Fruit fly (Drosophila melanogaster) whole organism, embryonic: Measurements from ENCODE around the gene Best2.
A peak's percentile ranks its signal among the peaks of the same experiment; 100 is the strongest.

Experiments used
- Atf3 ChIP-seq: fragments of 200-800 bp; sonication (Bioruptor generic); optimal IDR thresholded peaks from 3 replicates; lab custom pipeline; 2016; ENCODE audit warnings: missing biosample characterization, missing genetic modification characterization
- Blimp-1 ChIP-seq: fragments of 200-800 bp; sonication (Bioruptor generic); optimal IDR thresholded peaks from 3 replicates; lab custom pipeline; 2018; ENCODE audit warnings: missing biosample characterization, missing genetic modification characterization, mild to moderate bottlenecking, moderate library complexity, missing genetic modification reagents
- CG10321 ChIP-seq: fragments of 200-800 bp; sonication (Bioruptor generic); IDR thresholded peaks from 2 replicates; pipeline ENCODE4 v1.3.6; 2022; ENCODE audit warnings: missing biosample characterization, missing genetic modification characterization
- CG10979 ChIP-seq: fragments of 200-800 bp; sonication (Bioruptor generic); optimal IDR thresholded peaks from 2 replicates; lab custom pipeline; 2018; ENCODE audit warnings: missing biosample characterization, mild to moderate bottlenecking, missing genetic modification characterization, moderate library complexity
- CG11398 ChIP-seq: fragments of 200-800 bp; sonication (Bioruptor generic); optimal IDR thresholded peaks from 2 replicates; lab custom pipeline; 2016; ENCODE audit warnings: missing biosample characterization, missing genetic modification characterization
- CG11695 ChIP-seq: fragments of 200-800 bp; sonication (Bioruptor generic); IDR thresholded peaks from 3 replicates; pipeline ENCODE4 v1.3.6; 2022; ENCODE audit warnings: missing biosample characterization, missing genetic modification characterization
- CG12155 ChIP-seq: fragments of 200-800 bp; sonication (Bioruptor generic); optimal IDR thresholded peaks from 3 replicates; lab custom pipeline; 2016; ENCODE audit warnings: missing biosample characterization, missing genetic modification characterization
- CG12236 ChIP-seq: fragments of 200-800 bp; sonication (Bioruptor generic); optimal IDR thresholded peaks from 2 replicates; lab custom pipeline; 2016; ENCODE audit warnings: missing biosample characterization, missing genetic modification characterization
- CG13123 ChIP-seq: fragments of 200-800 bp; sonication (Bioruptor generic); optimal IDR thresholded peaks from 2 replicates; lab custom pipeline; 2016; ENCODE audit warnings: missing biosample characterization, missing genetic modification characterization
- CG15479 ChIP-seq: fragments of 200-800 bp; sonication (Bioruptor generic); optimal IDR thresholded peaks from 3 replicates; lab custom pipeline; 2019; ENCODE audit warnings: missing biosample characterization, mild to moderate bottlenecking, missing genetic modification characterization, moderate library complexity
- CG15514 ChIP-seq: fragments of 200-800 bp; sonication (Bioruptor generic); optimal IDR thresholded peaks from 3 replicates; lab custom pipeline; 2017; ENCODE audit warnings: missing biosample characterization, missing genetic modification characterization, mild to moderate bottlenecking, moderate library complexity, missing genetic modification reagents
- CG17361 ChIP-seq: fragments of 200-800 bp; sonication (Bioruptor generic); IDR thresholded peaks from 3 replicates; pipeline ENCODE4 v1.3.6; 2022; ENCODE audit warnings: missing biosample characterization, missing genetic modification characterization
- CG18599 ChIP-seq: fragments of 200-800 bp; sonication (Bioruptor generic); optimal IDR thresholded peaks from 3 replicates; lab custom pipeline; 2017; ENCODE audit warnings: missing biosample characterization, missing genetic modification characterization, mild to moderate bottlenecking, moderate library complexity, missing genetic modification reagents
- CG2712 ChIP-seq: fragments of 200-800 bp; optimal IDR thresholded peaks from 3 replicates; lab custom pipeline; 2019; ENCODE audit warnings: missing biosample characterization, mild to moderate bottlenecking, missing genetic modification characterization, moderate library complexity
- CG31224 ChIP-seq: fragments of 200-800 bp; sonication (Bioruptor generic); IDR thresholded peaks from 2 replicates; pipeline ENCODE4 v1.3.6; 2022; ENCODE audit warnings: missing biosample characterization, missing genetic modification characterization
- CG31441 ChIP-seq: fragments of 200-800 bp; sonication (Bioruptor generic); IDR thresholded peaks from 2 replicates; pipeline ENCODE4 v1.3.6; 2022; ENCODE audit warnings: missing biosample characterization, missing genetic modification characterization
- CG3726 ChIP-seq: fragments of 200-800 bp; sonication (Bioruptor generic); IDR thresholded peaks from 3 replicates; pipeline ENCODE4, ENCODE4 v1.3.6; 2022; ENCODE audit warnings: missing biosample characterization, missing genetic modification characterization
- CG3995 ChIP-seq: fragments of 200-800 bp; sonication (Bioruptor generic); optimal IDR thresholded peaks from 3 replicates; lab custom pipeline; 2016; ENCODE audit warnings: missing biosample characterization, missing genetic modification characterization
- CG4404 ChIP-seq: fragments of 200-800 bp; sonication (Bioruptor generic); IDR thresholded peaks from 2 replicates; pipeline ENCODE4 v1.3.6; 2022; ENCODE audit warnings: missing biosample characterization, missing genetic modification characterization
- Dbx ChIP-seq: fragments of 200-800 bp; sonication (Bioruptor generic); IDR thresholded peaks from 3 replicates; pipeline ENCODE4 v1.3.6; 2022; ENCODE audit warnings: missing biosample characterization, missing genetic modification characterization
- E2f2 ChIP-seq: fragments of 200-800 bp; sonication (Bioruptor generic); IDR thresholded peaks from 2 replicates; pipeline ENCODE4 v1.3.6; 2022; ENCODE audit warnings: missing biosample characterization, missing genetic modification characterization
- ERR ChIP-seq: fragments of 200-800 bp; sonication (Bioruptor generic); optimal IDR thresholded peaks from 2 replicates; lab custom pipeline; 2016; ENCODE audit warnings: missing biosample characterization, missing genetic modification characterization
- Gsc ChIP-seq: fragments of 200-800 bp; sonication (Bioruptor generic); IDR thresholded peaks from 2 replicates; pipeline ENCODE4 v1.3.6; 2022; ENCODE audit warnings: missing biosample characterization, missing genetic modification characterization
- Gug ChIP-seq: fragments of 200-800 bp; sonication (Bioruptor generic); IDR thresholded peaks from 4 replicates; pipeline ENCODE4 v1.3.6; 2022; ENCODE audit warnings: missing biosample characterization, missing genetic modification characterization
- HHEX ChIP-seq: fragments of 200-800 bp; sonication (Bioruptor generic); optimal IDR thresholded peaks from 3 replicates; lab custom pipeline; 2017; ENCODE audit warnings: missing biosample characterization, mild to moderate bottlenecking, missing genetic modification characterization, missing genetic modification reagents
- HLH54F ChIP-seq: fragments of 200-800 bp; sonication (Bioruptor generic); optimal IDR thresholded peaks from 3 replicates; lab custom pipeline; 2016; ENCODE audit warnings: missing biosample characterization, missing genetic modification characterization
- Lpt ChIP-seq: fragments of >200 bp; optimal IDR thresholded peaks from 2 replicates; lab custom pipeline; 2018; ENCODE audit warnings: missing biosample characterization, missing genetic modification characterization
- MBD-R2 ChIP-seq: fragments of 200-800 bp; sonication (Bioruptor generic); IDR thresholded peaks from 2 replicates; pipeline ENCODE4 v1.3.6; 2022; ENCODE audit warnings: missing biosample characterization, missing genetic modification characterization
- MESR4 ChIP-seq: fragments of 200-800 bp; sonication (Bioruptor generic); optimal IDR thresholded peaks from 2 replicates; lab custom pipeline; 2018; ENCODE audit warnings: missing biosample characterization, mild to moderate bottlenecking, missing genetic modification characterization, moderate library complexity
- Nf-YA ChIP-seq: fragments of 200-800 bp; sonication (Bioruptor generic); IDR thresholded peaks from 2 replicates; pipeline ENCODE4 v1.3.6; 2022; ENCODE audit warnings: missing biosample characterization, missing genetic modification characterization
- Ssrp ChIP-seq: fragments of 200-800 bp; sonication (Bioruptor generic); optimal IDR thresholded peaks from 2 replicates; lab custom pipeline; 2018; ENCODE audit warnings: missing biosample characterization, mild to moderate bottlenecking, missing genetic modification characterization, moderate library complexity
- amos ChIP-seq: fragments of 200-800 bp; sonication (Bioruptor generic); IDR thresholded peaks from 2 replicates; pipeline ENCODE4 v1.3.6; 2022; ENCODE audit warnings: missing biosample characterization, missing genetic modification characterization; ENCODE audit not compliant: partially characterized antibody
- disco-r ChIP-seq: fragments of 200-800 bp; sonication (Bioruptor generic); optimal IDR thresholded peaks from 2 replicates; lab custom pipeline; 2016; ENCODE audit warnings: missing biosample characterization, missing genetic modification characterization
- dm ChIP-seq: fragments of 200-800 bp; sonication (Bioruptor generic); optimal IDR thresholded peaks from 3 replicates; lab custom pipeline; 2016; ENCODE audit warnings: missing biosample characterization, missing genetic modification characterization
- dpn ChIP-seq, 2 experiments: fragments of 200-800 bp; sonication (Bioruptor generic); optimal IDR thresholded peaks; 3 replicates each; lab custom pipeline; 2016; ENCODE audit warnings: missing biosample characterization in 2 of 2, missing genetic modification characterization in 2 of 2
- dysf ChIP-seq: fragments of 200-800 bp; sonication (Bioruptor generic); IDR thresholded peaks from 3 replicates; pipeline ENCODE4 v1.3.6; 2022; ENCODE audit warnings: missing biosample characterization, missing genetic modification characterization
- esg ChIP-seq: fragments of 200-800 bp; sonication (Bioruptor generic); conservative IDR thresholded peaks from 2 replicates; pipeline ENCODE4 v1.3.6; 2022; ENCODE audit warnings: missing biosample characterization, missing genetic modification characterization
- fd3F ChIP-seq: fragments of 200-800 bp; sonication (Bioruptor generic); optimal IDR thresholded peaks from 2 replicates; lab custom pipeline; 2018; ENCODE audit warnings: missing biosample characterization, mild to moderate bottlenecking, missing genetic modification characterization, moderate library complexity
- gcm ChIP-seq: fragments of 200-800 bp; sonication (Bioruptor generic); optimal IDR thresholded peaks from 2 replicates; lab custom pipeline; 2019; ENCODE audit warnings: missing biosample characterization, mild to moderate bottlenecking, missing genetic modification characterization, moderate library complexity
- gro ChIP-seq: fragments of 200-800 bp; sonication (Bioruptor generic); optimal IDR thresholded peaks from 2 replicates; lab custom pipeline; 2016; ENCODE audit warnings: missing biosample characterization, missing genetic modification characterization
- hkb ChIP-seq, 2 experiments: fragments of 200-800 bp in 1 of 2; fragments of >200 bp in 1 of 2; sonication (Bioruptor generic) in 1 of 2; IDR thresholded peaks in 1 of 2; optimal IDR thresholded peaks in 1 of 2; 2 replicates each; pipeline versions ENCODE4 v1.3.6 to Lab custom; 2017 to 2022; ENCODE audit warnings: missing biosample characterization in 1 of 2, missing genetic modification characterization in 1 of 2
- insv ChIP-seq, 2 experiments: fragments of 200-800 bp; sonication (Bioruptor generic); optimal IDR thresholded peaks; 3 replicates each; lab custom pipeline; 2016 to 2018; ENCODE audit warnings: missing biosample characterization in 2 of 2, missing genetic modification characterization in 2 of 2
- jumu ChIP-seq: fragments of 200-800 bp; sonication (Bioruptor generic); optimal IDR thresholded peaks from 3 replicates; lab custom pipeline; 2016; ENCODE audit warnings: missing biosample characterization, missing genetic modification characterization
- mam ChIP-seq: fragments of 200-800 bp; sonication (Bioruptor generic); optimal IDR thresholded peaks from 3 replicates; lab custom pipeline; 2016; ENCODE audit warnings: missing biosample characterization, missing genetic modification characterization
- mld ChIP-seq: fragments of 200-800 bp; sonication (Bioruptor generic); IDR thresholded peaks from 3 replicates; pipeline ENCODE4 v1.3.6; 2022; ENCODE audit warnings: missing biosample characterization, missing genetic modification characterization; ENCODE audit not compliant: partially characterized antibody
- onecut ChIP-seq: fragments of 200-800 bp; sonication (Bioruptor generic); IDR thresholded peaks from 2 replicates; pipeline ENCODE4 v1.3.6; 2022; ENCODE audit warnings: missing biosample characterization, missing genetic modification characterization
- pho ChIP-seq: fragments of 200-800 bp; sonication (Bioruptor generic); optimal IDR thresholded peaks from 2 replicates; lab custom pipeline; 2016; ENCODE audit warnings: missing biosample characterization, missing genetic modification characterization
- sisA ChIP-seq: fragments of 200-800 bp; sonication (Bioruptor generic); IDR thresholded peaks from 2 replicates; pipeline ENCODE4 v1.3.6; 2022; ENCODE audit warnings: missing biosample characterization, missing genetic modification characterization
- so ChIP-seq: fragments of 200-800 bp; sonication (Bioruptor generic); IDR thresholded peaks from 3 replicates; pipeline ENCODE4 v1.3.6; 2022; ENCODE audit warnings: missing biosample characterization, missing genetic modification characterization
- trem ChIP-seq: fragments of 200-800 bp; optimal IDR thresholded peaks from 3 replicates; lab custom pipeline; 2019; ENCODE audit warnings: missing biosample characterization, mild to moderate bottlenecking, missing genetic modification characterization, moderate library complexity
- unc-4 ChIP-seq: fragments of 200-800 bp; sonication (Bioruptor generic); IDR thresholded peaks from 2 replicates; pipeline ENCODE4 v1.3.6; 2022; ENCODE audit warnings: missing biosample characterization, missing genetic modification characterization; ENCODE audit not compliant: partially characterized antibody
- zf30C ChIP-seq: fragments of 200-800 bp; sonication (Bioruptor generic); optimal IDR thresholded peaks from 3 replicates; lab custom pipeline; 2018; ENCODE audit warnings: missing biosample characterization, mild to moderate bottlenecking, missing genetic modification characterization

Best2 gene

DNA sequence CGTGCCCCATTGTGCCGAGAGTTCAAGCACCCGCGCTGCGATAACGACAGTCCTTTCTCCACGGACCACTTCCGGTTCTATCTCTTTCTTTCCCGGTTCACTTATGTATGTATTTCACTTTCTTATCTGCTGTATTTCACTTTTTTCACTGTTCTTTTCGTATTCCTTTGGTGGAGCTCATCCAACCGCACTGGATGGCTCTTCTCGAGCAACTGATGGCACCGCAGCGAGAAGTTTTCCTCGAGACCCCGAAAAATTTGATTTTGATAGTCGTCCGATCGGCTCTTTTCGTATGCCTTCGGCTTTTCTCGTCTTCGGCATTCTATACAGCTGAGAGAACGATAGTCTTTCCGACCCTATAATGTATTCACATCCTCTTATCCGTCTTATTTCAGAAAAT is 38.7 kb downstream of the Best2 start, which contains the start of gene LanA (continued):
- TF ChIP-seq pho (GFP tag; lab: Kevin White, UChicago) (no peak), Blimp-1 (peak; percentile 65), HHEX (GFP tag; lab: Kevin White, UChicago) (no peak), esg (GFP tag; lab: Robert Waterston, UW) (no peak), CG31224 (GFP tag; lab: Robert Waterston, UW) (no peak), CG15514 (no peak), CG11398 (peak; percentile 47), mld (GFP tag; lab: Robert Waterston, UW) (no peak), insv (GFP tag; optimal IDR thresholded peaks at IDR 0.05; lab: Kevin White, UChicago) (peak in 1 of 2 experiments; percentile 3), mam (GFP tag; lab: Kevin White, UChicago) (no peak), sisA (GFP tag; lab: Robert Waterston, UW) (no peak), dpn (GFP tag; optimal IDR thresholded peaks at IDR 0.05; lab: Kevin White, UChicago) (no peak), trem (tag; lab: Kevin White, UChicago) (no peak), amos (GFP tag; lab: Robert Waterston, UW) (peak; percentile 23; the same call in 1 of the 2 replicates), dm (GFP tag; lab: Kevin White, UChicago) (no peak), Nf-YA (GFP tag; lab: Robert Waterston, UW) (no peak), CG3726 (GFP tag; lab: Robert Waterston, UW) (no peak), CG3995 (GFP tag; lab: Kevin White, UChicago) (no peak), CG10321 (no peak), CG31441 (no peak), disco-r (GFP tag; lab: Kevin White, UChicago) (no peak), MESR4 (GFP tag; lab: Kevin White, UChicago) (peak; percentile 24), dysf (GFP tag; lab: Robert Waterston, UW) (no peak), gro (GFP tag; lab: Kevin White, UChicago) (no peak), Lpt (GFP tag; lab: Kevin White, UChicago) (no peak), onecut (no peak), unc-4 (GFP tag; lab: Robert Waterston, UW) (no peak), CG4404 (GFP tag; lab: Robert Waterston, UW) (no peak), Ssrp (no peak), CG11695 (GFP tag; lab: Robert Waterston, UW) (no peak), CG15479 (GFP tag; lab: Kevin White, UChicago) (no peak), E2f2 (GFP tag; lab: Robert Waterston, UW) (no peak), CG2712 (peak; percentile 20), Gsc (GFP tag; lab: Robert Waterston, UW) (no peak), CG13123 (GFP tag; lab: Kevin White, UChicago) (no peak), HLH54F (GFP tag; lab: Kevin White, UChicago) (no peak), gcm (GFP tag; lab: Kevin White, UChicago) (no peak), so (GFP tag; lab: Robert Waterston, UW) (peak; percentile 56; the same call in 2 of the 3 replicates), Gug (GFP tag; lab: Robert Waterston, UW) (no peak), ERR (GFP tag; lab: Kevin White, UChicago) (peak; percentile 11), Atf3 (GFP tag; lab: Kevin White, UChicago) (no peak), CG18599 (GFP tag; lab: Kevin White, UChicago) (no peak), CG12155 (peak; percentile 28), CG12236 (GFP tag; lab: Kevin White, UChicago) (no peak), MBD-R2 (GFP tag; lab: Robert Waterston, UW) (no peak), CG10979 (tag; lab: Kevin White, UChicago) (no peak), zf30C (no peak), fd3F (GFP tag; lab: Kevin White, UChicago) (no peak), CG17361 (GFP tag; lab: Robert Waterston, UW) (no peak), jumu (no peak), hkb (optimal IDR thresholded peaks at IDR 0.05; lab: Kevin White, UChicago) (no peak), hkb (GFP tag; IDR thresholded peaks at IDR 0.05; lab: Robert Waterston, UW) (peak; percentile 11; the same call in 1 of the 2 replicates), Dbx (GFP tag; lab: Robert Waterston, UW) (no peak)
